Worm (Caenorhabditis elegans): Measurements from ENCODE around the gene zmp-5.

zmp-5 gene

DNA sequence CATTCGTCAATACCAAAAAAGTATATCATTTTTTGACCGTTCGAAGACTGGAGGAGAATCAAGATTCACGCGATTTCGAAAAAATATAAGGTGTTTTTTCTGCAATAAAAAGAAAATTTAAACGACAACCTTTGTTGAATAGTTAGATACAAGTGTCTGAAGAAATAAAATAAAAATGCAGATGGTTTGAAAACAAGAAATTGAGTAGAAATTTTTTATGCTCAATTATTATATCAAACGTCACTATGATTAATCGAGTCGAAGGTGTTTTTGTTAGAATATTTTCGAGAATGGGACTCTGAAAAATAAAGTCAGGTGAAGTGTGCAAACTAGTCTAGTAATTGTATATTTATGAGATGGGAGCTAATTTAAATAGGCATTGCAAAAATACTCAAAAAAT, 6.5 kb upstream of the zmp-5 start, which contains the start of gene R09A8.5:
Gene R09A8.5, minus strand, starts transcription at position 101 of the 400 bp plus-strand sequence.
- TF ChIP-seq ceh-16 (tag; optimal IDR thresholded peaks at IDR 0.05) (no peak), nhr-11 (tag; optimal IDR thresholded peaks at IDR 0.05) (no peak), Y55F3AM.14 (GFP tag; optimal IDR thresholded peaks at IDR 0.05) (no peak), elt-1 (tag; optimal IDR thresholded peaks at IDR 0.05) (no peak), ceh-82 (tag; optimal IDR thresholded peaks at IDR 0.05) (no peak), egl-27 (tag; optimal IDR thresholded peaks at IDR 0.05) (no peak), nhr-6 (tag; optimal IDR thresholded peaks at IDR 0.05) (no peak), peb-1 (tag; optimal IDR thresholded peaks at IDR 0.05) (no peak), nhr-237 (tag; optimal IDR thresholded peaks at IDR 0.05) (no peak), nhr-21 (tag; optimal IDR thresholded peaks at IDR 0.05) (no peak), blmp-1 (tag; optimal IDR thresholded peaks at IDR 0.05; ENCODE audit: insufficient read depth) (no peak), mab-5 (tag; optimal IDR thresholded peaks at IDR 0.05) (no peak)

DNA sequence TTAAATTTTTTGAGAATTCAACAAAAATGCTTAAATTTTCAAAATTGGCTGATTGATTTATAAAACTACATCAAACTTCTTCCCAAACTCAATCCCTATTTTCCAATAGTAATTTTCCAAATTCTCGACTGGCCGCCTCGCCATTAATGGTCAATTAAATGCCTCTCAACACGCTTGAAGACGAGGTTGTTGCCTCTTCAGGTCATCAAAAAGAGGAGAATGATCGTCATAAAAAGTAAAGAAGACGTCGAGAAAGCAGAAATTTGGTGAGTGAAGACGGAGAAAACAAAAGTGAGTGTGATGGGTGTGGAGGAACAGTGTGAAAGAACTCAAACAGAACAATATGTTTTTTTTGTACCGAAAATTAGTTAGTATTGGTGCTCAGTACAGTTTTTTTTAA, 6.0 kb upstream of the zmp-5 start:
- TF ChIP-seq ZK546.5 (tag; optimal IDR thresholded peaks at IDR 0.05) (no peak), nhr-25 (tag; optimal IDR thresholded peaks at IDR 0.05) (no peak), ceh-82 (tag; optimal IDR thresholded peaks at IDR 0.05) (no peak), snpc-4 (tag; optimal IDR thresholded peaks at IDR 0.05) (no peak), dmd-4 (tag; optimal IDR thresholded peaks at IDR 0.05) (no peak), sem-4 (tag; optimal IDR thresholded peaks at IDR 0.05) (no peak), ceh-16 (tag; optimal IDR thresholded peaks at IDR 0.05) (no peak), blmp-1 (tag; optimal IDR thresholded peaks at IDR 0.05; ENCODE audit: insufficient read depth) (no peak), ztf-11 (tag; optimal IDR thresholded peaks at IDR 0.05) (no peak), lin-39 (tag; optimal IDR thresholded peaks at IDR 0.05) (no peak), sma-3 (GFP tag; optimal IDR thresholded peaks at IDR 0.05) (no peak), nhr-21 (tag; optimal IDR thresholded peaks at IDR 0.05) (no peak), nhr-129 (tag; optimal IDR thresholded peaks at IDR 0.05) (no peak), aly-2 (tag; optimal IDR thresholded peaks at IDR 0.05) (no peak), unc-55 (GFP tag; optimal IDR thresholded peaks at IDR 0.05) (no peak)

ce11 chrX:12642952-12643351, 4.0 kb upstream of the zmp-5 start:
- TF ChIP-seq snpc-4 (tag; optimal IDR thresholded peaks at IDR 0.05) (no peak), lsy-2 (tag; optimal IDR thresholded peaks at IDR 0.05) (peak in 1 of 2 experiments; percentile 5), F13H6.1 (tag; optimal IDR thresholded peaks at IDR 0.05) (peak; percentile 52), nhr-129 (tag; optimal IDR thresholded peaks at IDR 0.05) (peak; percentile 58), nhr-25 (tag; optimal IDR thresholded peaks at IDR 0.05) (peak; percentile 44)

- no peak for TF ChIP-seq lin-13 (GFP tag; optimal IDR thresholded peaks at IDR 0.05)
- peak; percentile 2 for TF ChIP-seq nhr-25 (tag; optimal IDR thresholded peaks at IDR 0.05)
- TF ChIP-seq nhr-21 (tag; optimal IDR thresholded peaks at IDR 0.05): no peak
- TF ChIP-seq sma-9 (GFP tag; optimal IDR thresholded peaks at IDR 0.05): no peak
- no peak for TF ChIP-seq sma-9 (tag; optimal IDR thresholded peaks at IDR 0.05)
These were observed 1.1 kb upstream of the zmp-5 start for ce11 chrX:12645846-12646245.

- TF ChIP-seq fos-1 (tag; optimal IDR thresholded peaks at IDR 0.05) (peak; percentile 21), blmp-1 (tag; optimal IDR thresholded peaks at IDR 0.05; ENCODE audit: insufficient read depth) (peak; percentile 64), crh-2 (tag; optimal IDR thresholded peaks at IDR 0.05) (peak; percentile 19), lsy-2 (tag; optimal IDR thresholded peaks at IDR 0.05) (peak in 1 of 2 experiments; percentile 9), ceh-82 (tag; optimal IDR thresholded peaks at IDR 0.05) (no peak), sma-9 (GFP tag; optimal IDR thresholded peaks at IDR 0.05) (peak; percentile 2), sma-9 (tag; optimal IDR thresholded peaks at IDR 0.05) (no peak), elt-3 (tag; optimal IDR thresholded peaks at IDR 0.05) (no peak), nhr-11 (tag; optimal IDR thresholded peaks at IDR 0.05) (peak; percentile 70), mdl-1 (tag; optimal IDR thresholded peaks at IDR 0.05) (peak; percentile 42 to 55), zag-1 (tag; optimal IDR thresholded peaks at IDR 0.05) (peak; percentile 68), F13H6.1 (tag; optimal IDR thresholded peaks at IDR 0.05) (peak; percentile 31), nhr-237 (tag; optimal IDR thresholded peaks at IDR 0.05) (no peak), Y55F3AM.14 (GFP tag; optimal IDR thresholded peaks at IDR 0.05) (peak; percentile 21), ceh-16 (tag; optimal IDR thresholded peaks at IDR 0.05) (no peak), ztf-4 (tag; optimal IDR thresholded peaks at IDR 0.05) (no peak), egl-27 (tag; optimal IDR thresholded peaks at IDR 0.05) (peak; percentile 40), peb-1 (tag; optimal IDR thresholded peaks at IDR 0.05) (peak; percentile 68), nhr-21 (tag; optimal IDR thresholded peaks at IDR 0.05) (peak; percentile 54)
These were observed 8.5 kb downstream of the zmp-5 start for ce11 chrX:12655339-12655875.

All from whole organism, L2 larva.